Worm (Caenorhabditis elegans): Measurements from ENCODE around the gene rpl-5.

DNA sequence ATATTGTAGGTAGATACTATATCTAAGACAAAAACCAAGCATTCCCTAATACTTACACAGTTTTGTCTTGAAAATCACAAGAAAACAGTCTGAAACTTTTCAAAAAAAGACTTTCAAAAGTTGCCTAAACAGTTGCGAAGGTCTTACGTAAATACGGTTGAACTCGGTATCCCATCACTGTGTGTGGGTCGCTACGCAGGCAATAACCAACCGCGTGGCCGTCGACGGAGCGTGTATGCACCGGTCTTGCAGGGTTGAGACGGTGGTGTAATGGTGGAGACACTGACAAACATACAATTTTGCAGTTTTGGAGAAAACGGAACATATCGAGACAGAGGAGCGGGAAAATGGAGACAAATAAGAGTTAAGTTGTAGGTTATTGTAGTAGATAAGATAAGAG, 8.5 kb upstream of the rpl-5 start, which contains the start of gene iff-2:
- peak; percentile 97 for TF ChIP-seq cog-1 (tag; optimal IDR thresholded peaks at IDR 0.05)
- peak; percentile 89 for TF ChIP-seq flt-1 (GFP tag; IDR thresholded peaks at IDR 0.05)
- peak; percentile 46 for TF ChIP-seq ref-1 (GFP tag; conservative IDR thresholded peaks at IDR 0.05)
- TF ChIP-seq tab-1 (GFP tag; IDR thresholded peaks at IDR 0.05) = peak; percentile 24; the same call in 1 of the 2 replicates
- TF ChIP-seq ztf-23 (GFP tag; IDR thresholded peaks at IDR 0.05) = peak; percentile 92
- TF ChIP-seq med-1 (GFP tag; optimal IDR thresholded peaks at IDR 0.05; ENCODE audit: insufficient read depth) = no peak
- TF ChIP-seq T22C8.4 (GFP tag; IDR thresholded peaks at IDR 0.05) = peak; percentile 52
